Worm (Caenorhabditis elegans) whole organism, late embryonic: ENCODE data around the gene W08F4.7.

Experiments used
- ama-1 ChIP-seq: fragments of 150-350 bp; optimal IDR thresholded peaks from 2 replicates; lab custom pipeline; 2014
- ceh-19 ChIP-seq: fragments of 200-800 bp; sonication (Bioruptor generic); optimal IDR thresholded peaks from 2 replicates; lab custom pipeline; 2018; ENCODE audit warnings: mild to moderate bottlenecking, missing genetic modification characterization, missing compliant biosample characterization
- ceh-22 ChIP-seq: sonication (generic microtip); optimal IDR thresholded peaks from 2 replicates; lab custom pipeline; 2017; ENCODE audit warnings: missing biosample characterization, missing genetic modification characterization
- ceh-30 ChIP-seq: fragments of 150-350 bp; optimal IDR thresholded peaks from 2 replicates; lab custom pipeline; 2014; ENCODE audit warnings: missing biosample characterization, missing genetic modification characterization
- ceh-48 ChIP-seq: sonication (generic microtip); optimal IDR thresholded peaks from 2 replicates; lab custom pipeline; 2016; ENCODE audit warnings: missing genetic modification characterization, inconsistent platforms, missing compliant biosample characterization
- dmd-4 ChIP-seq: sonication (generic microtip); optimal IDR thresholded peaks from 2 replicates; lab custom pipeline; 2016; ENCODE audit warnings: borderline replicate concordance, missing genetic modification characterization, missing compliant biosample characterization
- elt-4 ChIP-seq: sonication (generic microtip); optimal IDR thresholded peaks from 2 replicates; lab custom pipeline; 2016; ENCODE audit warnings: missing genetic modification characterization, missing compliant biosample characterization
- nhr-11 ChIP-seq: fragments of 150-350 bp; optimal IDR thresholded peaks from 2 replicates; lab custom pipeline; 2014; ENCODE audit warnings: missing biosample characterization, missing genetic modification characterization
- nhr-232 ChIP-seq: sonication (generic microtip); optimal IDR thresholded peaks from 2 replicates; lab custom pipeline; 2016; ENCODE audit warnings: missing genetic modification characterization, missing compliant biosample characterization
- pag-3 ChIP-seq: sonication (generic microtip); optimal IDR thresholded peaks from 2 replicates; lab custom pipeline; 2016; ENCODE audit warnings: missing compliant biosample characterization, missing genetic modification characterization, borderline replicate concordance
- pros-1 ChIP-seq: fragments of 150-350 bp; optimal IDR thresholded peaks from 2 replicates; lab custom pipeline; 2014; ENCODE audit warnings: missing biosample characterization, missing genetic modification reagents, missing genetic modification characterization
- sdc-2 ChIP-seq: sonication (generic microtip); optimal IDR thresholded peaks from 2 replicates; lab custom pipeline; 2016; ENCODE audit warnings: missing genotype, missing genetic modification characterization, missing compliant biosample characterization
- ttx-3 ChIP-seq: sonication (generic microtip); optimal IDR thresholded peaks from 2 replicates; lab custom pipeline; 2016; ENCODE audit warnings: missing genetic modification reagents, missing genetic modification characterization, missing compliant biosample characterization

DNA sequence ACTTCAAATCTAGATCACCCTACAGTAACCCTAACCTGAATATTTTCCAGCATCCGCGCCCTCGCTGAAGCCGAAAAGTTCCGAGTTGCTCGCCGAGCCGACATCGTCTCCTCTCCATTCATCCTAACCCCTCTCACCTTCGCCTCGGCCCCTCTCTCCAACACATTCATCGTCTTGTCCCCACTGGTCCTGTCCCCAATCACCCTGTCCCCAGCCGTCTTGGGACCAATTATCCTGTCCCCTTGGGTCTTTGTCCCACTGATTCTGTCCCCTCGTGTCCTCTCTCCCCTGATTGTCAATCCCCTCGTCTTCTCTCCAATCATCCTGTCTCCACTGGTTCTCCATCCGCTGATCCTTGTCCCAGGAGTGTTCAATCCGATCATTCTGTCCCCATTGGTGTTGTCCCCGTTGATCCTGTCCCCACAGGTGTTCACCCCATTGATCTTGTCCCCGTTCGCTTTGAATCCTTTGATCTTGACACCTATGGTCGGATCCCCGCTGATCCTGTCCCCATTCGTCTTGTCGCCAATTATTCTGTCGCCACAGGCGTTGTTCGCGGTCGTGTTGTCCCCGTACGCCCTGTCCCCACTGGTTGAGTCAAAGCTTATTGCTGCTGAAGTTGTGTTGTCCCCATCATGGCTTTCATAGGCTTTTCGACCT, 26.2 kb downstream of the W08F4.7 start, which contains the start of gene lips-7:
- TF ChIP-seq nhr-232 (tag; lab: Kevin White, UChicago), result no peak
- TF ChIP-seq ceh-48, result no peak
- TF ChIP-seq ceh-30 (tag; lab: Kevin White, UChicago), result no peak
- TF ChIP-seq ama-1 (lab: Kevin White, UChicago), result no peak
- TF ChIP-seq sdc-2, result no peak
- TF ChIP-seq ceh-19 (GFP tag; lab: Kevin White, UChicago), result no peak
- no peak for TF ChIP-seq pros-1 (tag; lab: Kevin White, UChicago)
- no peak for TF ChIP-seq dmd-4 (tag; lab: Kevin White, UChicago)
- no peak for TF ChIP-seq elt-4 (tag; lab: Kevin White, UChicago)
- TF ChIP-seq pag-3 (tag; lab: Kevin White, UChicago), result no peak
- TF ChIP-seq ttx-3 (tag; lab: Kevin White, UChicago), result no peak
- no peak for TF ChIP-seq ceh-22 (tag; lab: Kevin White, UChicago)
- TF ChIP-seq nhr-11 (tag; lab: Kevin White, UChicago), result no peak
